Fruit fly (Drosophila melanogaster) whole organism: ENCODE results near the gene GramD1B.

Source experiments
- CG8478 ChIP-seq: fragments of >200 bp; optimal IDR thresholded peaks from 2 replicates; lab custom pipeline; 2018; ENCODE audit warnings: inconsistent platforms
- Dll ChIP-seq: fragments of >200 bp; optimal IDR thresholded peaks from 2 replicates; lab custom pipeline; 2017
- EcR ChIP-seq, 2 experiments: fragments of >200 bp; optimal IDR thresholded peaks; 2 replicates each; lab custom pipeline; 2017; ENCODE audit warnings: missing biosample characterization in 2 of 2, missing genetic modification characterization in 2 of 2, missing genetic modification reagents in 2 of 2
- pan ChIP-seq: fragments of >200 bp; optimal IDR thresholded peaks from 2 replicates; lab custom pipeline; 2017
- psq ChIP-seq: fragments of >200 bp; optimal IDR thresholded peaks from 2 replicates; lab custom pipeline; 2017
- usp ChIP-seq: fragments of >200 bp; optimal IDR thresholded peaks from 2 replicates; lab custom pipeline; 2017; ENCODE audit warnings: missing biosample characterization, missing genetic modification characterization, mixed read lengths

dm6 chr2L:3342369-3342768 is 30.8 kb downstream of the GramD1B start:
- no peak for TF ChIP-seq usp (GFP tag; lab: Kevin White, UChicago)
- no peak for TF ChIP-seq CG8478 (lab: Kevin White, UChicago)
- no peak for TF ChIP-seq psq (lab: Kevin White, UChicago)
- no peak for TF ChIP-seq EcR (GFP tag; optimal IDR thresholded peaks at IDR 0.05; lab: Kevin White, UChicago)
- TF ChIP-seq Dll (lab: Kevin White, UChicago), result no peak
- no peak for TF ChIP-seq pan (lab: Kevin White, UChicago)
